Worm (Caenorhabditis elegans): ENCODE measurements around the gene C17G10.6.

- TF ChIP-seq ztf-29 (GFP tag; IDR thresholded peaks at IDR 0.05) (no peak), flt-1 (GFP tag; IDR thresholded peaks at IDR 0.05) (no peak)
Observed at ce11 chrII:5556431-5556830, 46.7 kb downstream of the C17G10.6 start, which contains the start of gene ins-11.

Measured in whole organism, midembryonic.